Worm (Caenorhabditis elegans) whole organism, late embryonic: Measurements from ENCODE around the gene cyn-2.
A peak's percentile ranks its signal among the peaks of the same experiment; 100 is the strongest.

ENCODE experiments used
- C08G9.2 ChIP-seq: sonication (generic microtip); optimal IDR thresholded peaks from 2 replicates; lab custom pipeline; 2016; ENCODE audit warnings: mild to moderate bottlenecking, missing genetic modification characterization, moderate library complexity, missing compliant biosample characterization
- C38D4.7 ChIP-seq: fragments of 200-800 bp; sonication (Bioruptor generic); optimal IDR thresholded peaks from 2 replicates; lab custom pipeline; 2018; ENCODE audit warnings: mild to moderate bottlenecking, missing genetic modification characterization, moderate library complexity, missing compliant biosample characterization
- F13H6.1 ChIP-seq: sonication (generic microtip); optimal IDR thresholded peaks from 2 replicates; lab custom pipeline; 2016; ENCODE audit warnings: missing genetic modification characterization, missing compliant biosample characterization
- K09A11.1 ChIP-seq: sonication (generic microtip); optimal IDR thresholded peaks from 2 replicates; lab custom pipeline; 2017; ENCODE audit warnings: antibody characterized with exemption, mild to moderate bottlenecking, missing genetic modification characterization, missing compliant biosample characterization; ENCODE audit not compliant: insufficient read depth
- T23F11.4 ChIP-seq: fragments of 200-800 bp; sonication (Bioruptor generic); optimal IDR thresholded peaks from 2 replicates; lab custom pipeline; 2018; ENCODE audit warnings: mild to moderate bottlenecking, missing genetic modification characterization, missing compliant biosample characterization
- Y22D7AL.16 ChIP-seq: sonication (generic microtip); optimal IDR thresholded peaks from 2 replicates; lab custom pipeline; 2016; ENCODE audit warnings: missing genetic modification characterization, missing compliant biosample characterization
- ahr-1 ChIP-seq: sonication (generic microtip); optimal IDR thresholded peaks from 2 replicates; lab custom pipeline; 2016; ENCODE audit warnings: missing genetic modification characterization, missing compliant biosample characterization
- ceh-18 ChIP-seq: sonication (generic microtip); optimal IDR thresholded peaks from 2 replicates; lab custom pipeline; 2016; ENCODE audit warnings: missing genetic modification characterization, missing compliant biosample characterization
- ceh-2 ChIP-seq: sonication (generic microtip); optimal IDR thresholded peaks from 2 replicates; lab custom pipeline; 2016; ENCODE audit warnings: missing genotype, missing genetic modification characterization, missing compliant biosample characterization
- ceh-30 ChIP-seq: fragments of 150-350 bp; optimal IDR thresholded peaks from 2 replicates; lab custom pipeline; 2014; ENCODE audit warnings: missing biosample characterization, missing genetic modification characterization
- ceh-31 ChIP-seq: sonication (generic microtip); optimal IDR thresholded peaks from 2 replicates; lab custom pipeline; 2016; ENCODE audit warnings: missing genetic modification characterization, missing compliant biosample characterization
- ceh-34 ChIP-seq: sonication (generic microtip); optimal IDR thresholded peaks from 2 replicates; lab custom pipeline; 2016; ENCODE audit warnings: mild to moderate bottlenecking, missing genetic modification characterization, missing compliant biosample characterization
- ceh-45 ChIP-seq: fragments of 200-800 bp; sonication (Bioruptor generic); IDR thresholded peaks from 2 replicates; pipeline ENCODE4 v1.3.6; 2022; ENCODE audit warnings: missing genetic modification reagents, missing genetic modification characterization, missing compliant biosample characterization
- ceh-6 ChIP-seq: fragments of 200-800 bp; sonication (Bioruptor generic); optimal IDR thresholded peaks from 2 replicates; lab custom pipeline; 2018; ENCODE audit warnings: mild to moderate bottlenecking, missing genetic modification characterization, missing compliant biosample characterization
- che-1 ChIP-seq: sonication (generic microtip); optimal IDR thresholded peaks from 2 replicates; lab custom pipeline; 2016; ENCODE audit warnings: mild to moderate bottlenecking, missing genetic modification characterization, missing compliant biosample characterization
- dmd-4 ChIP-seq: sonication (generic microtip); optimal IDR thresholded peaks from 2 replicates; lab custom pipeline; 2016; ENCODE audit warnings: borderline replicate concordance, missing genetic modification characterization, missing compliant biosample characterization
- elt-2 ChIP-seq: sonication (generic microtip); optimal IDR thresholded peaks from 2 replicates; lab custom pipeline; 2016; ENCODE audit warnings: missing genetic modification reagents, missing genetic modification characterization, missing compliant biosample characterization
- elt-4 ChIP-seq: sonication (generic microtip); optimal IDR thresholded peaks from 2 replicates; lab custom pipeline; 2016; ENCODE audit warnings: missing genetic modification characterization, missing compliant biosample characterization
- ets-4 ChIP-seq: sonication (generic microtip); optimal IDR thresholded peaks from 2 replicates; lab custom pipeline; 2016; ENCODE audit warnings: missing genetic modification characterization, missing compliant biosample characterization
- eyg-1 ChIP-seq: sonication (generic microtip); optimal IDR thresholded peaks from 2 replicates; lab custom pipeline; 2016; ENCODE audit warnings: missing genotype, missing genetic modification characterization, missing compliant biosample characterization
- fkh-6 ChIP-seq: sonication (generic microtip); optimal IDR thresholded peaks from 2 replicates; lab custom pipeline; 2016; ENCODE audit warnings: missing genetic modification characterization, missing compliant biosample characterization
- gmeb-2 ChIP-seq: sonication (generic microtip); optimal IDR thresholded peaks from 2 replicates; lab custom pipeline; 2016; ENCODE audit warnings: missing genetic modification characterization, inconsistent platforms, missing compliant biosample characterization
- hlh-15 ChIP-seq: sonication (generic microtip); optimal IDR thresholded peaks from 2 replicates; lab custom pipeline; 2016; ENCODE audit warnings: missing genetic modification characterization, missing compliant biosample characterization
- hlh-8 ChIP-seq: sonication (generic microtip); optimal IDR thresholded peaks from 2 replicates; lab custom pipeline; 2016; ENCODE audit warnings: missing genotype, missing genetic modification characterization, missing compliant biosample characterization
- lim-6 ChIP-seq: sonication (generic microtip); optimal IDR thresholded peaks from 2 replicates; lab custom pipeline; 2016; ENCODE audit warnings: missing genetic modification characterization, missing compliant biosample characterization
- lin-11 ChIP-seq: fragments of 200-800 bp; sonication (Bioruptor generic); optimal IDR thresholded peaks from 2 replicates; lab custom pipeline; 2018; ENCODE audit warnings: mild to moderate bottlenecking, missing genetic modification characterization, missing compliant biosample characterization
- nhr-232 ChIP-seq: sonication (generic microtip); optimal IDR thresholded peaks from 2 replicates; lab custom pipeline; 2016; ENCODE audit warnings: missing genetic modification characterization, missing compliant biosample characterization
- odd-2 ChIP-seq: sonication (generic microtip); optimal IDR thresholded peaks from 2 replicates; lab custom pipeline; 2017; ENCODE audit warnings: antibody characterized with exemption, mild to moderate bottlenecking, missing genetic modification characterization, missing compliant biosample characterization
- pat-9 ChIP-seq: fragments of 200-800 bp; sonication (Bioruptor generic); optimal IDR thresholded peaks from 2 replicates; lab custom pipeline; 2018; ENCODE audit warnings: mild to moderate bottlenecking, missing genetic modification characterization, moderate library complexity, missing compliant biosample characterization
- pha-2 ChIP-seq: sonication (generic microtip); optimal IDR thresholded peaks from 2 replicates; lab custom pipeline; 2017; ENCODE audit warnings: mild to moderate bottlenecking, missing genetic modification characterization, missing compliant biosample characterization
- pha-4 ChIP-seq: fragments of 150-350 bp; optimal IDR thresholded peaks from 2 replicates; lab custom pipeline; 2018; ENCODE audit warnings: missing biosample characterization, missing genetic modification reagents, missing genetic modification characterization
- pros-1 ChIP-seq: fragments of 150-350 bp; optimal IDR thresholded peaks from 2 replicates; lab custom pipeline; 2014; ENCODE audit warnings: missing biosample characterization, missing genetic modification reagents, missing genetic modification characterization
- ref-2 ChIP-seq: sonication (generic microtip); optimal IDR thresholded peaks from 2 replicates; lab custom pipeline; 2016; ENCODE audit warnings: missing genetic modification characterization, missing compliant biosample characterization
- rnt-1 ChIP-seq: sonication (generic microtip); optimal IDR thresholded peaks from 2 replicates; lab custom pipeline; 2016; ENCODE audit warnings: missing genetic modification characterization, missing compliant biosample characterization
- sdc-2 ChIP-seq: sonication (generic microtip); optimal IDR thresholded peaks from 2 replicates; lab custom pipeline; 2016; ENCODE audit warnings: missing genotype, missing genetic modification characterization, missing compliant biosample characterization
- sox-2 ChIP-seq: fragments of 200-800 bp; sonication (Bioruptor generic); IDR thresholded peaks from 2 replicates; pipeline ENCODE4 v1.3.6; 2022; ENCODE audit warnings: missing genetic modification reagents, missing genetic modification characterization, missing compliant biosample characterization
- sox-4 ChIP-seq: sonication (generic microtip); optimal IDR thresholded peaks from 2 replicates; lab custom pipeline; 2017; ENCODE audit warnings: mild to moderate bottlenecking, missing genetic modification characterization, inconsistent platforms, missing compliant biosample characterization
- syd-9 ChIP-seq: sonication (generic microtip); optimal IDR thresholded peaks from 2 replicates; lab custom pipeline; 2016; ENCODE audit warnings: mild to moderate bottlenecking, missing genetic modification characterization, moderate library complexity, missing compliant biosample characterization
- tbx-2 ChIP-seq: sonication (generic microtip); optimal IDR thresholded peaks from 2 replicates; lab custom pipeline; 2016; ENCODE audit warnings: missing genetic modification characterization, missing compliant biosample characterization
- ttx-3 ChIP-seq: sonication (generic microtip); optimal IDR thresholded peaks from 2 replicates; lab custom pipeline; 2016; ENCODE audit warnings: missing genetic modification reagents, missing genetic modification characterization, missing compliant biosample characterization
- unc-3 ChIP-seq, 2 experiments: fragments of 200-800 bp in 1 of 2; sonication (Bioruptor generic) in 1 of 2; sonication (generic microtip) in 1 of 2; conservative IDR thresholded peaks in 1 of 2; optimal IDR thresholded peaks in 1 of 2; 2 replicates each; pipeline versions ENCODE4 v1.3.6 to Lab custom; 2016 to 2022; ENCODE audit warnings: missing compliant biosample characterization in 2 of 2, missing genetic modification characterization in 2 of 2, missing genetic modification reagents in 1 of 2
- unc-86 ChIP-seq: sonication (generic microtip); optimal IDR thresholded peaks from 2 replicates; lab custom pipeline; 2016; ENCODE audit warnings: missing genetic modification characterization, missing compliant biosample characterization
- ztf-16 ChIP-seq: sonication (generic microtip); optimal IDR thresholded peaks from 2 replicates; lab custom pipeline; 2017; ENCODE audit warnings: missing genetic modification characterization, missing compliant biosample characterization

cyn-2 gene

DNA sequence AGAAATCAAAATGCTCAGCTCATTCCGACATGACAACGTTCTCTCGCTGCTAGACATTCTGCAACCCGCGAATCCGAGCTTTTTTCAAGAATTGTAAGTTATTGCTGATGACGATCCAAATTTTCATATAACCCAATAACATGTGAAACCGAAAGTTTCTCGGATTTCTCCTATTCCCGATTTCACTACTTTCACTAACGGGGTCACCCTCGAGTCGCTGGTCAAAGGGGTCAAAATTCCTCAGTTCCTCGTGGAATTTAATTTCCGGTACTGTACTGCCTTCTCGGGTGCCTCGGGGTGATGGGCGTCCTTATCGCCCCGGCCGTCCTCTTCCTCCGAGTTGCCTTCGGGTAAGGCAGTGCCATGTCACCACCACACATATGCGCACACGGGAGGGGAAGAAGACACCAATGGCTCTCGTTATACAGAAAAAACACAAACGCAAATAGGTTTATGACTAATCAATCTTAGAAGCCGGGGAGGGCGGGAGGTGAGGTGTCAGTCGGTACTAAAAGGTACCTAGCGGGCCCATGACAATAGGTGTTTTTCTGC lies 27.8 kb downstream of the cyn-2 start (continued):
- TF ChIP-seq ceh-2, result no peak
- peak; percentile 29 for TF ChIP-seq ztf-16 (tag; lab: Kevin White, UChicago)
- TF ChIP-seq hlh-15 (tag; lab: Kevin White, UChicago), result no peak
- TF ChIP-seq Y22D7AL.16 (tag; lab: Kevin White, UChicago), result no peak
- no peak for TF ChIP-seq ahr-1

DNA sequence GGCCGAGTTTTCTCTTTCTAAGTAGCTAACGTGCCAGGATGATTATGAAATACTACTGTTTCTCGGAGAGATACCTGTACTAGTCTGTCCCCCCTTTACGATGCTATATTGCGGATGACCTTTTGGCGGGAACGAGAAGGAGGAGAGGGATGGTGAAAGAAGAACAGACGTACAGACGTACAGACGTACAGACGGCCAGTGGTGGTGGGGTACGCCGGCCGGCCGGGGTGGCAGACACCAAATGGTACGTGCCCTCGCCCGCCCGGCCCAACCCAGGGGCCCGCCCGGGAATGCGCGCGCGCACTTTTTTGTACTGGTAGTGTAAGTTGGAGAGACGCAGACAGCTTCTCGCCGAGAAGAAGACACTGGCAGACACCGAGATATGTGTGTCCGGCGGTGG lies 28.6 kb downstream of the cyn-2 start:
- TF ChIP-seq eyg-1 (tag; lab: Kevin White, UChicago) (peak; percentile 62), ceh-34 (tag; lab: Kevin White, UChicago) (peak; percentile 79), ceh-18 (tag; lab: Kevin White, UChicago) (no peak), sdc-2 (peak; percentile 73), ttx-3 (tag; lab: Kevin White, UChicago) (no peak), lim-6 (tag; lab: Kevin White, UChicago) (peak; percentile 10), ets-4 (tag; lab: Kevin White, UChicago) (no peak), fkh-6 (tag; lab: Kevin White, UChicago) (peak; percentile 7), C08G9.2 (peak; percentile 13), ref-2 (tag; lab: Kevin White, UChicago) (peak; percentile 67), pat-9 (tag; lab: Kevin White, UChicago) (peak; percentile 49), rnt-1 (peak; percentile 14), K09A11.1 (no peak), F13H6.1 (tag; lab: Kevin White, UChicago) (peak; percentile 25), elt-2 (tag; lab: Kevin White, UChicago) (peak; percentile 33), gmeb-2 (tag; lab: Kevin White, UChicago) (peak; percentile 8), T23F11.4 (GFP tag; lab: Kevin White, UChicago) (peak; percentile 50), pha-4 (no peak), Y22D7AL.16 (tag; lab: Kevin White, UChicago) (peak; percentile 19), hlh-8 (tag; lab: Kevin White, UChicago) (peak; percentile 1), ceh-31 (tag; lab: Kevin White, UChicago) (peak; percentile 40), pros-1 (peak; percentile 53), C38D4.7 (peak; percentile 29), sox-2 (GFP tag; lab: Robert Waterston, UW) (peak; percentile 37; the same call in 1 of the 2 replicates), ceh-45 (GFP tag; lab: Robert Waterston, UW) (no peak), lin-11 (tag; lab: Kevin White, UChicago) (no peak), che-1 (tag; lab: Kevin White, UChicago) (no peak), ceh-2 (peak; percentile 1), dmd-4 (tag; lab: Kevin White, UChicago) (no peak), unc-3 (GFP tag; conservative IDR thresholded peaks at IDR 0.05; lab: Robert Waterston, UW) (no peak), unc-3 (tag; optimal IDR thresholded peaks at IDR 0.05; lab: Kevin White, UChicago) (no peak), odd-2 (tag; lab: Kevin White, UChicago) (no peak), ceh-6 (GFP tag; lab: Kevin White, UChicago) (peak; percentile 7), tbx-2 (tag; lab: Kevin White, UChicago) (peak; percentile 85), nhr-232 (tag; lab: Kevin White, UChicago) (peak; percentile 1)

- TF ChIP-seq ttx-3 (tag; lab: Kevin White, UChicago) (no peak), sox-4 (tag; lab: Kevin White, UChicago) (no peak), lin-11 (tag; lab: Kevin White, UChicago) (no peak), hlh-15 (tag; lab: Kevin White, UChicago) (no peak), ceh-18 (tag; lab: Kevin White, UChicago) (no peak), T23F11.4 (GFP tag; lab: Kevin White, UChicago) (no peak), pha-2 (tag; lab: Kevin White, UChicago) (no peak), rnt-1 (no peak), ceh-30 (no peak), elt-4 (tag; lab: Kevin White, UChicago) (no peak), syd-9 (tag; lab: Kevin White, UChicago) (no peak), unc-86 (tag; lab: Kevin White, UChicago) (no peak)
These were observed 29.5 kb downstream of the cyn-2 start for ce11 chrIII:13721944-13722343.
